ENCODE assay signal across 1 fruit fly cellular context in the genomic region with DNA sequence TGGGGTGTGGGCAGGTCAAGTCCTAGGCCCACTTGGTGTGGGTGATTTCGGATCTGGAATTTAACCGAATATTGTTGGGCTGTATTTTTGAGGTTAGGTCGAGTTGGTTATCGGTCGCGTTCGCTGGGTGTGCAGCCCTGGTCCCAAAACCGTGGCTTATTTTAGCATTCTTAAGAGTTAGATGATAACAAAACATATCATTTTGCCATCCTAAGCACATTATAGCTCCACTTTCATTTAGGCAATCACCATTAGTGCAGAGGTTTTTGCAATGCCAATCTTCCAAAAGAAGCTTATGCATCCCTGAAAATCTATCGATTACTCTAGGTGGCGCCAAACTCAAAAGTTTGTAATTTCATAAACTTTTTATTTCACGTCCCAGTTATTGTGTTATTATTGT.
TF ChIP-seq lines count a peak whose summit lies in the region.

A gene (minus strand): TSS at position 103 of the 400 bp plus-strand sequence.

TF ChIP-seq in whole organism, embryonic, 481 proteins besides CTCF, POLR2A, EP300 and RAD21 (continued from another document):
- TF ChIP-seq CG15514 (GFP tag; optimal IDR thresholded peaks at IDR 0.05; lab: Kevin White, UChicago), result peak; percentile 70
- TF ChIP-seq CG30403 (GFP tag; optimal IDR thresholded peaks at IDR 0.05; lab: Kevin White, UChicago), result peak; percentile 15
- no peak for TF ChIP-seq CG1832 (GFP tag; optimal IDR thresholded peaks at IDR 0.05; lab: Kevin White, UChicago)
- peak; percentile 49 for TF ChIP-seq pzg (GFP tag; optimal IDR thresholded peaks at IDR 0.05; lab: Kevin White, UChicago)
- peak; percentile 37 for TF ChIP-seq sug (tag; optimal IDR thresholded peaks at IDR 0.05; lab: Kevin White, UChicago)
